Worm (Caenorhabditis elegans) whole organism, midembryonic: ENCODE results near the gene sri-40.

Experiments used
- cog-1 ChIP-seq: sonication (generic microtip); optimal IDR thresholded peaks from 2 replicates; lab custom pipeline; 2016; ENCODE audit warnings: missing genetic modification characterization, missing compliant biosample characterization
- flt-1 ChIP-seq: fragments of 200-800 bp; sonication (Bioruptor generic); IDR thresholded peaks from 2 replicates; pipeline ENCODE4 v1.3.6; 2022; ENCODE audit warnings: missing genetic modification characterization, missing compliant biosample characterization
- ref-1 ChIP-seq: fragments of 200-800 bp; sonication (Bioruptor generic); conservative IDR thresholded peaks from 2 replicates; pipeline ENCODE4 v1.3.6; 2022; ENCODE audit warnings: missing genetic modification reagents, missing genetic modification characterization, missing compliant biosample characterization
- ztf-29 ChIP-seq: fragments of 200-800 bp; sonication (Bioruptor generic); IDR thresholded peaks from 2 replicates; pipeline ENCODE4 v1.3.6; 2022; ENCODE audit warnings: missing genetic modification reagents, missing genetic modification characterization, missing compliant biosample characterization

DNA sequence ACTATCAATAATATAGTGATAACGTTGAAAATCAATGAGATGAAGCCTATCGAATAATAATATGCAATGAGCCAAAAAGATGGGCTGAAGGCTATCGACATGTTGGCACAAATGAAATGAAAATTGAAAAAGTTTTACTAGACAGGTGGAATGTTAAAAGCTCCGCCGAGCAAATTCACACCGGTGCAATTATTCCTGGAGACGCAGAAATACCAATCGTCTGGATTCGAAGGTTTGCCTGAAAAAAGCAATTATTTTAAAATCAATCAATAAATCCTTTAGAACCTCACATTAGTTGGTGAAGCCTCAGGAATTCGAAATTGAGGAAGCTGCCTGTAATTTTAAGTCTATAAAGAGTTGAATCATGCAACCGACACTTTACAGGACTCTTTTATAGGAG, 23.4 kb upstream of the sri-40 start, which contains the start of gene sri-32:
- TF ChIP-seq cog-1 (tag; lab: Kevin White, UChicago) (no peak), ztf-29 (no peak), ref-1 (GFP tag; lab: Robert Waterston, UW) (no peak), flt-1 (GFP tag; lab: Robert Waterston, UW) (no peak)
